Worm (Caenorhabditis elegans): ENCODE measurements around the gene idh-1.

Gene idh-1

ce11 chrIV:9457400-9457799, 16.5 kb upstream of the idh-1 start, which contains the start of gene cutl-17:
Gene cutl-17, minus strand, starts transcription at chrIV:9457500.
- TF ChIP-seq tlp-1 (tag; optimal IDR thresholded peaks at IDR 0.05) (no peak), efl-3 (GFP tag; optimal IDR thresholded peaks at IDR 0.05) (no peak), ceh-63 (GFP tag; optimal IDR thresholded peaks at IDR 0.05) (no peak), unc-30 (tag; optimal IDR thresholded peaks at IDR 0.05) (no peak), sox-4 (tag; optimal IDR thresholded peaks at IDR 0.05) (no peak)

DNA sequence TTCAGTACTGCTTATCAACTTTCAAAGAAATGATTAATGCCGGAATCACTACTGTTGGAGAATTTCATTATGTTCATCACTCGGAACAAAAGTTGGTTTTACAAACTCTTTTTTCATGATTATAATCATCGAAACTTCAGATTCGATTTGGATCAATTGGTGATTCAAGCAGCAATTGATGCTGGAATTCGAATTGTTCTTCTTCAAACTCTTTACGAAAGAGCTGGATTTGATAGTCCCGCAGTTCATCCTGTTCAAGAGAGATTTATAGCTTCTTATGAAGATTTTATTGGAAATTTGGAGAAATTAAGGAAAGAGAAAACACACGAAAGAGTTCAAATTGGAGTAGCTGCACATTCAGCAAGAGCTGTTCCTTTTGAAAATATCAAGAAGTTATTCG, 10.9 kb upstream of the idh-1 start:
- no peak for TF ChIP-seq pag-3 (tag; optimal IDR thresholded peaks at IDR 0.05; ENCODE audit: borderline replicate concordance, insufficient read depth)
- no peak for TF ChIP-seq C34B4.2 (tag; optimal IDR thresholded peaks at IDR 0.05)
- no peak for TF ChIP-seq tlp-1 (tag; optimal IDR thresholded peaks at IDR 0.05)

ce11 chrIV:9450375-9450774, 9.5 kb upstream of the idh-1 start, which contains the start of gene cpin-1:
Gene cpin-1, plus strand, starts transcription at chrIV:9450675.
- TF ChIP-seq ces-1 (GFP tag; optimal IDR thresholded peaks at IDR 0.05): no peak
- peak; percentile 18 for TF ChIP-seq blmp-1 (tag; optimal IDR thresholded peaks at IDR 0.05)
- TF ChIP-seq efl-1 (optimal IDR thresholded peaks at IDR 0.05): no peak
- TF ChIP-seq efl-1 (GFP tag; optimal IDR thresholded peaks at IDR 0.05 in 1 of 2): peak in 1 of 2 experiments; percentile 89
- TF ChIP-seq ceh-90 (tag; optimal IDR thresholded peaks at IDR 0.05): no peak

- TF ChIP-seq zag-1 (tag; optimal IDR thresholded peaks at IDR 0.05) (no peak), lin-14 (GFP tag; optimal IDR thresholded peaks at IDR 0.05) (peak; percentile 79), snpc-4 (tag; optimal IDR thresholded peaks at IDR 0.05) (peak; percentile 54), nhr-19 (GFP tag; conservative IDR thresholded peaks at IDR 0.05) (peak; percentile 27; the same call in 1 of the 2 replicates), ceh-88 (GFP tag; IDR thresholded peaks at IDR 0.05) (no peak), sptf-1 (tag; optimal IDR thresholded peaks at IDR 0.05) (no peak), snu-23 (GFP tag; optimal IDR thresholded peaks at IDR 0.05) (peak; percentile 27), lsy-2 (tag; optimal IDR thresholded peaks at IDR 0.05) (peak; percentile 17 to 75), mef-2 (tag; optimal IDR thresholded peaks at IDR 0.05) (peak; percentile 19), efl-1 (optimal IDR thresholded peaks at IDR 0.05) (no peak), efl-1 (GFP tag; optimal IDR thresholded peaks at IDR 0.05 in 1 of 2) (peak in 1 of 2 experiments; percentile 88), rnt-1 (tag; optimal IDR thresholded peaks at IDR 0.05) (peak; percentile 52), dsc-1 (tag; optimal IDR thresholded peaks at IDR 0.05) (peak; percentile 63), mdl-1 (tag; optimal IDR thresholded peaks at IDR 0.05) (peak in 1 of 2 experiments; percentile 31)
Observed at ce11 chrIV:9447209-9447608, 6.3 kb upstream of the idh-1 start, which contains the start of gene hsp-12.6. Gene hsp-12.6, minus strand, starts transcription at chrIV:9447228.

DNA sequence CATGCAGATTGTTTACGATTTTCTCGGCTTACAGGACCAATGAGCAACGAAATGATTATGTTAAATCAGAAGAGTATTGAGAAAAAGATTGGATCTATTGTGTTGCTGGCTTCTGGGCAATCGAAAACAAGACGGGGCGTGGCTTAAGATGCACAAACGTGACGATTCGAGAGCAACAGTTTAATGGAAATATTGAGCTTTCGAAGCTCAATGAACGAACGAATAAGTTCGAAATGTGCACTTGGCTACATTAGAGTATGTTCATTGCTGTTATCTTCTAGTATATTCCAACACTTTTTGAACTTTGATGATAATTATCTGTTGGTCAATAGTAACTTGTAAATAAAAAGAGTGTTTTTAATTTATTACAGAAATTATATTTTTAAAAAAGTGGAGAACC, 4.5 kb upstream of the idh-1 start, which contains the start of gene hsp-12.3:
Gene hsp-12.3 (minus strand): TSS at position 101 of the 400 bp plus-strand sequence.
- TF ChIP-seq sptf-1 (tag; optimal IDR thresholded peaks at IDR 0.05): no peak
- no peak for TF ChIP-seq nhr-19 (GFP tag; conservative IDR thresholded peaks at IDR 0.05)
- no peak for TF ChIP-seq mep-1 (tag; optimal IDR thresholded peaks at IDR 0.05)
- TF ChIP-seq ceh-82 (tag; optimal IDR thresholded peaks at IDR 0.05): no peak
- no peak for TF ChIP-seq pag-3 (tag; optimal IDR thresholded peaks at IDR 0.05; ENCODE audit: borderline replicate concordance, insufficient read depth)
- TF ChIP-seq ceh-63 (GFP tag; optimal IDR thresholded peaks at IDR 0.05): no peak

ce11 chrIV:9444417-9445026, 3.6 kb upstream of the idh-1 start:
- peak; percentile 77 for TF ChIP-seq ceh-8 (GFP tag; optimal IDR thresholded peaks at IDR 0.05)
- TF ChIP-seq aly-2 (tag; optimal IDR thresholded peaks at IDR 0.05): peak; percentile 93
- TF ChIP-seq rnt-1 (tag; optimal IDR thresholded peaks at IDR 0.05): peak; percentile 94
- TF ChIP-seq fos-1 (tag; optimal IDR thresholded peaks at IDR 0.05): peak; percentile 89
- TF ChIP-seq sptf-1 (tag; optimal IDR thresholded peaks at IDR 0.05): no peak
- TF ChIP-seq unc-86 (tag; optimal IDR thresholded peaks at IDR 0.05): peak; percentile 93
- peak; percentile 22 for TF ChIP-seq aha-1 (tag; optimal IDR thresholded peaks at IDR 0.05)
- peak; percentile 84 for TF ChIP-seq elt-2 (tag; optimal IDR thresholded peaks at IDR 0.05)
- TF ChIP-seq unc-98 (GFP tag; IDR thresholded peaks at IDR 0.05): 0 out of 2 replicates have a peak, but pooled peaks have one; percentile 19
- TF ChIP-seq xbp-1 (tag; optimal IDR thresholded peaks at IDR 0.05): peak; percentile 96
- no peak for TF ChIP-seq ceh-90 (tag; optimal IDR thresholded peaks at IDR 0.05)
- TF ChIP-seq nhr-71 (tag; optimal IDR thresholded peaks at IDR 0.05): peak; percentile 97
- TF ChIP-seq nhr-20 (tag; optimal IDR thresholded peaks at IDR 0.05): peak; percentile 97
- peak; percentile 95 for TF ChIP-seq tbx-2 (tag; optimal IDR thresholded peaks at IDR 0.05)
- peak; percentile 84 for TF ChIP-seq isw-1 (GFP tag; IDR thresholded peaks at IDR 0.05)
- no peak for TF ChIP-seq alr-1 (tag; optimal IDR thresholded peaks at IDR 0.05; ENCODE audit: borderline replicate concordance)
- peak; percentile 93 for TF ChIP-seq egl-13 (tag; optimal IDR thresholded peaks at IDR 0.05)
- peak; percentile 56 to 78 (median 70) for TF ChIP-seq dpl-1 (GFP tag; optimal IDR thresholded peaks at IDR 0.05)
- TF ChIP-seq nhr-84 (tag; optimal IDR thresholded peaks at IDR 0.05): no peak
